Fruit fly (Drosophila melanogaster) whole organism, embryonic: ENCODE measurements around the gene CG12609.

Experiments
- Atf-2 ChIP-seq: fragments of 200-800 bp; sonication (Bioruptor generic); optimal IDR thresholded peaks from 2 replicates; lab custom pipeline; 2016; ENCODE audit warnings: missing biosample characterization, missing genetic modification characterization
- Blimp-1 ChIP-seq: fragments of 200-800 bp; sonication (Bioruptor generic); optimal IDR thresholded peaks from 3 replicates; lab custom pipeline; 2018; ENCODE audit warnings: missing biosample characterization, missing genetic modification characterization, mild to moderate bottlenecking, moderate library complexity, missing genetic modification reagents
- BtbVII ChIP-seq: fragments of 200-800 bp; sonication (Bioruptor generic); optimal IDR thresholded peaks from 3 replicates; lab custom pipeline; 2017; ENCODE audit warnings: missing biosample characterization, mild to moderate bottlenecking, missing genetic modification characterization
- C15 ChIP-seq: fragments of 200-800 bp; sonication (Bioruptor generic); IDR thresholded peaks from 3 replicates; pipeline ENCODE4 v1.3.6; 2022; ENCODE audit warnings: missing biosample characterization, missing genetic modification characterization
- CG11085 ChIP-seq: fragments of 200-800 bp; sonication (Bioruptor generic); IDR thresholded peaks from 2 replicates; pipeline ENCODE4 v1.3.6; 2022; ENCODE audit warnings: missing biosample characterization, missing genetic modification characterization
- CG11695 ChIP-seq: fragments of 200-800 bp; sonication (Bioruptor generic); IDR thresholded peaks from 3 replicates; pipeline ENCODE4 v1.3.6; 2022; ENCODE audit warnings: missing biosample characterization, missing genetic modification characterization
- CG12391 ChIP-seq: fragments of 200-800 bp; sonication (Bioruptor generic); optimal IDR thresholded peaks from 3 replicates; lab custom pipeline; 2018; ENCODE audit warnings: missing biosample characterization, mild to moderate bottlenecking, missing genetic modification characterization, moderate library complexity
- CG12769 ChIP-seq: fragments of 200-800 bp; sonication (Bioruptor generic); optimal IDR thresholded peaks from 2 replicates; lab custom pipeline; 2019; ENCODE audit warnings: missing biosample characterization, mild to moderate bottlenecking, missing genetic modification characterization, moderate library complexity
- CG14014 ChIP-seq: fragments of 200-800 bp; sonication (Bioruptor generic); IDR thresholded peaks from 2 replicates; pipeline ENCODE4 v1.3.6; 2022; ENCODE audit warnings: missing biosample characterization, missing genetic modification characterization
- CG14710 ChIP-seq: fragments of 200-800 bp; sonication (Bioruptor generic); optimal IDR thresholded peaks from 3 replicates; lab custom pipeline; 2019; ENCODE audit warnings: missing biosample characterization, mild to moderate bottlenecking, missing genetic modification characterization, moderate library complexity
- CG14860 ChIP-seq: fragments of 200-800 bp; sonication (Bioruptor generic); IDR thresholded peaks from 3 replicates; pipeline ENCODE4 v1.3.6; 2022; ENCODE audit warnings: missing biosample characterization, missing genetic modification characterization; ENCODE audit not compliant: partially characterized antibody
- CG15269 ChIP-seq: fragments of 200-800 bp; sonication (Bioruptor generic); optimal IDR thresholded peaks from 2 replicates; lab custom pipeline; 2018; ENCODE audit warnings: missing biosample characterization, mild to moderate bottlenecking, missing genetic modification characterization, moderate library complexity
- CG1832 ChIP-seq: fragments of 200-800 bp; sonication (Bioruptor generic); optimal IDR thresholded peaks from 2 replicates; lab custom pipeline; 2017; ENCODE audit warnings: missing biosample characterization, mild to moderate bottlenecking, missing genetic modification characterization, inconsistent platforms
- CG2875 ChIP-seq: fragments of 200-800 bp; sonication (Bioruptor generic); optimal IDR thresholded peaks from 2 replicates; lab custom pipeline; 2017; ENCODE audit warnings: missing biosample characterization, mild to moderate bottlenecking, missing genetic modification characterization, missing genetic modification reagents
- CG32767 ChIP-seq: fragments of 200-800 bp; sonication (Bioruptor generic); IDR thresholded peaks from 2 replicates; pipeline ENCODE4 v1.3.6; 2022; ENCODE audit warnings: missing biosample characterization, missing genetic modification characterization
- CG33213 ChIP-seq: fragments of 200-800 bp; sonication (Bioruptor generic); optimal IDR thresholded peaks from 3 replicates; lab custom pipeline; 2016; ENCODE audit warnings: missing biosample characterization, missing genetic modification characterization
- CG4707 ChIP-seq: fragments of 200-800 bp; sonication (Bioruptor generic); optimal IDR thresholded peaks from 2 replicates; lab custom pipeline; 2018; ENCODE audit warnings: missing biosample characterization, mild to moderate bottlenecking, missing genetic modification characterization, moderate library complexity
- CG5953 ChIP-seq: fragments of 200-800 bp; sonication (Bioruptor generic); IDR thresholded peaks from 2 replicates; pipeline ENCODE4 v1.3.6; 2022; ENCODE audit warnings: missing biosample characterization, missing genetic modification characterization
- CG6683 ChIP-seq: fragments of 200-800 bp; sonication (Bioruptor generic); optimal IDR thresholded peaks from 2 replicates; lab custom pipeline; 2017; ENCODE audit warnings: missing biosample characterization, mild to moderate bottlenecking, missing genetic modification characterization, missing genetic modification reagents
- CG7928 ChIP-seq: fragments of 200-800 bp; sonication (Bioruptor generic); optimal IDR thresholded peaks from 2 replicates; lab custom pipeline; 2017; ENCODE audit warnings: missing biosample characterization, mild to moderate bottlenecking, missing genetic modification characterization
- CG8359 ChIP-seq: fragments of 200-800 bp; sonication (Bioruptor generic); optimal IDR thresholded peaks from 2 replicates; lab custom pipeline; 2017; ENCODE audit warnings: missing biosample characterization, mild to moderate bottlenecking, missing genetic modification characterization, borderline replicate concordance
- CHES-1-like ChIP-seq: fragments of 200-800 bp; sonication (Bioruptor generic); optimal IDR thresholded peaks from 2 replicates; lab custom pipeline; 2016; ENCODE audit warnings: missing biosample characterization, missing genetic modification characterization
- Chrac-16 ChIP-seq: fragments of 200-800 bp; sonication (Bioruptor generic); optimal IDR thresholded peaks from 3 replicates; lab custom pipeline; 2016; ENCODE audit warnings: missing biosample characterization, missing genetic modification characterization
- CkIIα-i1 ChIP-seq: fragments of 200-800 bp; sonication (Bioruptor generic); IDR thresholded peaks from 2 replicates; pipeline ENCODE4 v1.3.6; 2022; ENCODE audit warnings: missing biosample characterization, missing genetic modification characterization
- Eip74EF ChIP-seq, 2 experiments: fragments of 200-800 bp in 1 of 2; fragments of >200 bp in 1 of 2; sonication (Bioruptor generic) in 1 of 2; optimal IDR thresholded peaks; 2 replicates each; lab custom pipeline; 2017 to 2019; ENCODE audit warnings: missing biosample characterization in 2 of 2, missing genetic modification characterization in 2 of 2, mild to moderate bottlenecking in 1 of 2, moderate library complexity in 1 of 2
- Kr ChIP-seq: fragments of 200-800 bp; sonication (Bioruptor generic); optimal IDR thresholded peaks from 2 replicates; lab custom pipeline; 2017; ENCODE audit warnings: missing biosample characterization, mild to moderate bottlenecking, missing genetic modification characterization
- Myb ChIP-seq: fragments of 200-800 bp; sonication (Bioruptor generic); optimal IDR thresholded peaks from 2 replicates; lab custom pipeline; 2016; ENCODE audit warnings: missing biosample characterization, missing genetic modification characterization
- Side ChIP-seq: fragments of 200-800 bp; sonication (Bioruptor generic); optimal IDR thresholded peaks from 2 replicates; lab custom pipeline; 2016; ENCODE audit warnings: missing biosample characterization, missing genetic modification characterization
- Sry-δ ChIP-seq: fragments of 200-800 bp; sonication (Bioruptor generic); optimal IDR thresholded peaks from 2 replicates; lab custom pipeline; 2016; ENCODE audit warnings: missing biosample characterization, missing genetic modification characterization
- Tbp ChIP-seq: fragments of >200 bp; optimal IDR thresholded peaks from 2 replicates; lab custom pipeline; 2018; ENCODE audit warnings: missing biosample characterization, missing genetic modification characterization
- ab ChIP-seq: fragments of 200-800 bp; sonication (Bioruptor generic); optimal IDR thresholded peaks from 2 replicates; lab custom pipeline; 2016; ENCODE audit warnings: missing biosample characterization, missing genetic modification characterization
- al ChIP-seq: fragments of 200-800 bp; sonication (Bioruptor generic); IDR thresholded peaks from 2 replicates; pipeline ENCODE4 v1.3.6; 2022; ENCODE audit warnings: missing biosample characterization, missing genetic modification characterization
- bbx ChIP-seq: fragments of 200-800 bp; sonication (Bioruptor generic); IDR thresholded peaks from 2 replicates; pipeline ENCODE4 v1.3.6; 2022; ENCODE audit warnings: missing biosample characterization, missing genetic modification characterization; ENCODE audit not compliant: partially characterized antibody
- bsh ChIP-seq, 2 experiments: fragments of 200-800 bp; sonication (Bioruptor generic); optimal IDR thresholded peaks; 2 replicates each; lab custom pipeline; 2017 to 2018; ENCODE audit warnings: mild to moderate bottlenecking in 2 of 2, missing biosample characterization in 2 of 2, missing genetic modification characterization in 2 of 2, moderate library complexity in 1 of 2
- caup ChIP-seq: fragments of 200-800 bp; sonication (Bioruptor generic); optimal IDR thresholded peaks from 3 replicates; lab custom pipeline; 2017; ENCODE audit warnings: missing biosample characterization, mild to moderate bottlenecking, missing genetic modification characterization, moderate library complexity; ENCODE audit not compliant: severe bottlenecking
- cg ChIP-seq: fragments of 200-800 bp; sonication (Bioruptor generic); optimal IDR thresholded peaks from 3 replicates; lab custom pipeline; 2019; ENCODE audit warnings: missing biosample characterization, mild to moderate bottlenecking, missing genetic modification characterization, moderate library complexity
- crol ChIP-seq: fragments of 200-800 bp; sonication (Bioruptor generic); IDR thresholded peaks from 2 replicates; pipeline ENCODE4 v1.3.6; 2022; ENCODE audit warnings: missing biosample characterization, missing genetic modification characterization
- dmrt11E ChIP-seq: fragments of 200-800 bp; sonication (Bioruptor generic); optimal IDR thresholded peaks from 3 replicates; lab custom pipeline; 2018; ENCODE audit warnings: missing biosample characterization, mild to moderate bottlenecking, missing genetic modification characterization, moderate library complexity
- ems ChIP-seq: fragments of 200-800 bp; sonication (Bioruptor generic); optimal IDR thresholded peaks from 3 replicates; lab custom pipeline; 2016; ENCODE audit warnings: missing biosample characterization, missing genetic modification characterization
- eve ChIP-seq, 2 experiments: fragments of >200 bp; optimal IDR thresholded peaks; 2 replicates each; lab custom pipeline; 2017; ENCODE audit warnings: missing biosample characterization in 2 of 2, missing genetic modification characterization in 2 of 2
- eyg ChIP-seq: fragments of 200-800 bp; sonication (Bioruptor generic); optimal IDR thresholded peaks from 3 replicates; lab custom pipeline; 2016; ENCODE audit warnings: missing biosample characterization, missing genetic modification characterization
- gce ChIP-seq: fragments of 200-800 bp; sonication (Bioruptor generic); IDR thresholded peaks from 3 replicates; pipeline ENCODE4 v1.3.6; 2022; ENCODE audit warnings: missing biosample characterization, missing genetic modification characterization
- h ChIP-seq: fragments of >200 bp; optimal IDR thresholded peaks from 2 replicates; lab custom pipeline; 2017
- hkb ChIP-seq, 2 experiments: fragments of 200-800 bp in 1 of 2; fragments of >200 bp in 1 of 2; sonication (Bioruptor generic) in 1 of 2; IDR thresholded peaks in 1 of 2; optimal IDR thresholded peaks in 1 of 2; 2 replicates each; pipeline versions ENCODE4 v1.3.6 to Lab custom; 2017 to 2022; ENCODE audit warnings: missing biosample characterization in 1 of 2, missing genetic modification characterization in 1 of 2
- lbe ChIP-seq: fragments of 200-800 bp; sonication (Bioruptor generic); optimal IDR thresholded peaks from 2 replicates; lab custom pipeline; 2016; ENCODE audit warnings: missing biosample characterization, mild to moderate bottlenecking, missing genetic modification characterization
- pho ChIP-seq: fragments of 200-800 bp; sonication (Bioruptor generic); optimal IDR thresholded peaks from 2 replicates; lab custom pipeline; 2016; ENCODE audit warnings: missing biosample characterization, missing genetic modification characterization
- sima ChIP-seq: fragments of 200-800 bp; sonication (Bioruptor generic); optimal IDR thresholded peaks from 2 replicates; lab custom pipeline; 2016; ENCODE audit warnings: missing biosample characterization, missing genetic modification characterization
- sug ChIP-seq: fragments of 200-800 bp; optimal IDR thresholded peaks from 2 replicates; lab custom pipeline; 2019; ENCODE audit warnings: missing biosample characterization, mild to moderate bottlenecking, missing genetic modification characterization, moderate library complexity

CG12609 gene

dm6 chrX:18789353-18790210 is 41.5 kb upstream of the CG12609 start (continued):
- peak; percentile 52 for TF ChIP-seq Myb (GFP tag; lab: Kevin White, UChicago)
- TF ChIP-seq sug (tag; lab: Kevin White, UChicago), result peak; percentile 65
- peak; percentile 61 for TF ChIP-seq BtbVII
- TF ChIP-seq crol, result peak; percentile 58
- peak; percentile 2 for TF ChIP-seq CG8359 (GFP tag; lab: Kevin White, UChicago)
- peak; percentile 39; the same call in 1 of the 2 replicates for TF ChIP-seq CG14014 (GFP tag; lab: Robert Waterston, UW)
- no peak for TF ChIP-seq eve (GFP tag; optimal IDR thresholded peaks at IDR 0.05; lab: Kevin White, UChicago)
- peak; percentile 66 for TF ChIP-seq CG12391
- TF ChIP-seq CG32767 (GFP tag; lab: Robert Waterston, UW), result no peak
- peak; percentile 44 for TF ChIP-seq Atf-2
- no peak for TF ChIP-seq CkIIα-i1 (GFP tag; lab: Robert Waterston, UW)
- no peak for TF ChIP-seq bbx
- peak; percentile 47 for TF ChIP-seq caup (GFP tag; lab: Kevin White, UChicago)
- no peak for TF ChIP-seq CG1832 (GFP tag; lab: Kevin White, UChicago)
- TF ChIP-seq Chrac-16 (GFP tag; lab: Kevin White, UChicago), result peak; percentile 32
- no peak for TF ChIP-seq hkb (optimal IDR thresholded peaks at IDR 0.05; lab: Kevin White, UChicago)
- no peak for TF ChIP-seq hkb (GFP tag; IDR thresholded peaks at IDR 0.05; lab: Robert Waterston, UW)
- peak; percentile 17 for TF ChIP-seq CG7928 (GFP tag; lab: Kevin White, UChicago)
- peak; percentile 56 for TF ChIP-seq pho (GFP tag; lab: Kevin White, UChicago)
- peak; percentile 68 for TF ChIP-seq CG15269 (tag; lab: Kevin White, UChicago)
- no peak for TF ChIP-seq CG4707 (GFP tag; lab: Kevin White, UChicago)
- peak; percentile 37 for TF ChIP-seq CG2875 (GFP tag; lab: Kevin White, UChicago)
- TF ChIP-seq Sry-δ (GFP tag; lab: Kevin White, UChicago), result no peak
- peak; percentile 24 for TF ChIP-seq Side (GFP tag; lab: Kevin White, UChicago)
- no peak for TF ChIP-seq h
- peak; percentile 27 for TF ChIP-seq dmrt11E (tag; lab: Kevin White, UChicago)
- TF ChIP-seq CG14710 (tag; lab: Kevin White, UChicago), result peak; percentile 48
- no peak for TF ChIP-seq Kr
- TF ChIP-seq CG14860, result no peak
- peak in 1 of 2 experiments; percentile 61 for TF ChIP-seq Eip74EF (GFP tag; optimal IDR thresholded peaks at IDR 0.05; lab: Kevin White, UChicago)
- TF ChIP-seq bsh (GFP tag; optimal IDR thresholded peaks at IDR 0.05; lab: Kevin White, UChicago), result peak; percentile 39 to 45
- TF ChIP-seq al (GFP tag; lab: Robert Waterston, UW), result peak; percentile 57; the same call in 1 of the 2 replicates
- TF ChIP-seq CG12769 (tag; lab: Kevin White, UChicago), result peak; percentile 85
- TF ChIP-seq ems (GFP tag; lab: Kevin White, UChicago), result peak; percentile 43
- no peak for TF ChIP-seq cg
- TF ChIP-seq CG33213, result no peak
- no peak for TF ChIP-seq Tbp (GFP tag; lab: Kevin White, UChicago)
- TF ChIP-seq ab (GFP tag; lab: Kevin White, UChicago), result no peak
- no peak for TF ChIP-seq CG5953 (GFP tag; lab: Robert Waterston, UW)
- TF ChIP-seq eyg (GFP tag; lab: Kevin White, UChicago), result no peak
- TF ChIP-seq CG11695, result peak; percentile 35; the same call in 1 of the 3 replicates
- TF ChIP-seq Blimp-1 (GFP tag; lab: Kevin White, UChicago), result peak; percentile 25
- no peak for TF ChIP-seq C15
- no peak for TF ChIP-seq CG11085
- TF ChIP-seq gce (GFP tag; lab: Robert Waterston, UW), result no peak
- TF ChIP-seq sima (GFP tag; lab: Kevin White, UChicago), result no peak
- TF ChIP-seq CG6683 (GFP tag; lab: Kevin White, UChicago), result peak; percentile 21
- TF ChIP-seq CHES-1-like (GFP tag; lab: Kevin White, UChicago), result peak; percentile 70
- TF ChIP-seq lbe, result no peak
